Fruit fly (Drosophila melanogaster) whole organism, wandering third instar larva: ENCODE data around the gene CG3632.

Experiments used
- Abd-B ChIP-seq: fragments of >200 bp; optimal IDR thresholded peaks from 2 replicates; lab custom pipeline; 2017; ENCODE audit warnings: missing biosample characterization, missing genetic modification characterization
- CG32264 ChIP-seq: fragments of 200-800 bp; sonication (Bioruptor generic); optimal IDR thresholded peaks from 2 replicates; lab custom pipeline; 2016; ENCODE audit warnings: missing biosample characterization, missing genetic modification characterization
- CG9705 ChIP-seq: fragments of 200-800 bp; sonication (Bioruptor generic); optimal IDR thresholded peaks from 2 replicates; lab custom pipeline; 2018; ENCODE audit warnings: missing biosample characterization, mild to moderate bottlenecking, missing genetic modification characterization
- CrebA ChIP-seq: fragments of 200-800 bp; sonication (Bioruptor generic); optimal IDR thresholded peaks from 2 replicates; lab custom pipeline; 2016; ENCODE audit warnings: missing biosample characterization, mild to moderate bottlenecking, missing genetic modification characterization, borderline replicate concordance
- Dfd ChIP-seq: fragments of >200 bp; optimal IDR thresholded peaks from 2 replicates; lab custom pipeline; 2017; ENCODE audit warnings: missing biosample characterization, missing genetic modification characterization
- Dif ChIP-seq: fragments of 200-275, 200-300 bp; sonication (Bioruptor generic); optimal IDR thresholded peaks from 2 replicates; lab custom pipeline; 2018; ENCODE audit warnings: missing biosample characterization, missing genetic modification characterization; ENCODE audit not compliant: partially characterized antibody
- GATAd ChIP-seq: sonication (Bioruptor generic); optimal IDR thresholded peaks from 2 replicates; lab custom pipeline; 2016; ENCODE audit warnings: missing biosample characterization, missing genetic modification characterization
- HLH106 ChIP-seq: fragments of 200-800 bp; optimal IDR thresholded peaks from 3 replicates; lab custom pipeline; 2019; ENCODE audit warnings: missing biosample characterization, mild to moderate bottlenecking, missing genetic modification characterization, moderate library complexity
- Hnf4 ChIP-seq: fragments of 200-800 bp; sonication (Bioruptor generic); optimal IDR thresholded peaks from 2 replicates; lab custom pipeline; 2016; ENCODE audit warnings: missing biosample characterization, mild to moderate bottlenecking, missing genetic modification characterization
- Hr78 ChIP-seq: fragments of >200 bp; optimal IDR thresholded peaks from 2 replicates; lab custom pipeline; 2017; ENCODE audit warnings: missing biosample characterization, missing genetic modification characterization
- Hr83 ChIP-seq: fragments of 200-300 bp; sonication (Bioruptor generic); optimal IDR thresholded peaks from 2 replicates; lab custom pipeline; 2016; ENCODE audit warnings: missing biosample characterization, mild to moderate bottlenecking, missing genetic modification characterization, moderate library complexity; ENCODE audit not compliant: poor library complexity, severe bottlenecking
- Jra ChIP-seq: sonication (Bioruptor generic); optimal IDR thresholded peaks from 2 replicates; lab custom pipeline; 2016; ENCODE audit warnings: missing biosample characterization, missing genetic modification characterization
- Mio ChIP-seq: sonication (Bioruptor generic); optimal IDR thresholded peaks from 2 replicates; lab custom pipeline; 2016; ENCODE audit warnings: missing biosample characterization, missing genetic modification characterization
- Myc ChIP-seq: fragments of >200 bp; optimal IDR thresholded peaks from 2 replicates; lab custom pipeline; 2017
- N ChIP-seq: fragments of >200 bp; optimal IDR thresholded peaks from 2 replicates; lab custom pipeline; 2018; ENCODE audit warnings: missing biosample characterization, missing external identifiers, missing genetic modification characterization
- OdsH ChIP-seq: fragments of 200-800 bp; sonication (Bioruptor generic); optimal IDR thresholded peaks from 2 replicates; lab custom pipeline; 2016; ENCODE audit warnings: missing biosample characterization, mild to moderate bottlenecking, missing genetic modification characterization
- Rel ChIP-seq, 2 experiments: fragments of 200-800 bp; sonication (Bioruptor generic) in 1 of 2; optimal IDR thresholded peaks; 2 replicates in 1 of 2; 3 replicates in 1 of 2; lab custom pipeline; 2016 to 2019; ENCODE audit warnings: mild to moderate bottlenecking in 2 of 2, missing biosample characterization in 2 of 2, missing genetic modification characterization in 2 of 2, moderate library complexity in 1 of 2
- Sp1 ChIP-seq: fragments of 200-800 bp; sonication (Bioruptor generic); optimal IDR thresholded peaks from 3 replicates; lab custom pipeline; 2019; ENCODE audit warnings: missing biosample characterization, mild to moderate bottlenecking, missing genetic modification characterization, moderate library complexity
- Vsx2 ChIP-seq: fragments of 200-300, 225-300 bp; sonication (Bioruptor generic); optimal IDR thresholded peaks from 2 replicates; lab custom pipeline; 2018; ENCODE audit warnings: missing biosample characterization, missing genetic modification characterization; ENCODE audit not compliant: partially characterized antibody
- br ChIP-seq: fragments of 200-800 bp; sonication (Bioruptor generic); optimal IDR thresholded peaks from 2 replicates; lab custom pipeline; 2016; ENCODE audit warnings: missing biosample characterization, missing genetic modification characterization
- brk ChIP-seq: fragments of 200-800 bp; sonication (Bioruptor generic); optimal IDR thresholded peaks from 2 replicates; lab custom pipeline; 2016; ENCODE audit warnings: missing biosample characterization, mild to moderate bottlenecking, missing genetic modification characterization
- dl ChIP-seq, 2 experiments: fragments of 175-275, 200-275 bp in 1 of 2; fragments of 200-275 bp in 1 of 2; sonication (Bioruptor generic); optimal IDR thresholded peaks; lab custom pipeline; 2018; ENCODE audit warnings: mild to moderate bottlenecking in 2 of 2, missing biosample characterization in 2 of 2, missing genetic modification characterization in 2 of 2, moderate library complexity in 2 of 2; ENCODE audit not compliant: partially characterized antibody in 2 of 2, insufficient read depth in 1 of 2
- dmrt93B ChIP-seq: fragments of 200-800 bp; sonication (Bioruptor generic); optimal IDR thresholded peaks from 2 replicates; lab custom pipeline; 2018; ENCODE audit warnings: missing biosample characterization, mild to moderate bottlenecking, missing genetic modification characterization
- dsf ChIP-seq: sonication (Bioruptor generic); optimal IDR thresholded peaks from 2 replicates; lab custom pipeline; 2016; ENCODE audit warnings: missing biosample characterization, missing genetic modification characterization, borderline replicate concordance
- ey ChIP-seq: fragments of 200-800 bp; sonication (Bioruptor generic); optimal IDR thresholded peaks from 2 replicates; lab custom pipeline; 2016; ENCODE audit warnings: missing biosample characterization, missing genetic modification characterization
- foxo ChIP-seq, 2 experiments: fragments of 200-800 bp; sonication (Bioruptor generic); optimal IDR thresholded peaks; 2 replicates in 1 of 2; 3 replicates in 1 of 2; lab custom pipeline; 2016 to 2017; ENCODE audit warnings: missing biosample characterization in 2 of 2, missing genetic modification characterization in 2 of 2
- fru ChIP-seq: fragments of 200-800 bp; sonication (Bioruptor generic); optimal IDR thresholded peaks from 3 replicates; lab custom pipeline; 2016; ENCODE audit warnings: missing biosample characterization, mild to moderate bottlenecking, missing genetic modification characterization
- h ChIP-seq: fragments of 200-800 bp; sonication (Bioruptor generic); optimal IDR thresholded peaks from 3 replicates; lab custom pipeline; 2016; ENCODE audit warnings: missing biosample characterization, mild to moderate bottlenecking, missing genetic modification characterization
- jim ChIP-seq: fragments of 175-275, 200-325 bp; sonication (Bioruptor generic); optimal IDR thresholded peaks from 2 replicates; lab custom pipeline; 2016; ENCODE audit warnings: missing biosample characterization, mild to moderate bottlenecking, missing genetic modification characterization
- lola ChIP-seq: fragments of >200 bp; optimal IDR thresholded peaks from 2 replicates; lab custom pipeline; 2017; ENCODE audit warnings: missing biosample characterization, missing genetic modification characterization
- pan ChIP-seq: fragments of >200 bp; optimal IDR thresholded peaks from 2 replicates; lab custom pipeline; 2017
- psq ChIP-seq: fragments of 200-800 bp; sonication (Bioruptor generic); optimal IDR thresholded peaks from 3 replicates; lab custom pipeline; 2017; ENCODE audit warnings: missing biosample characterization, mild to moderate bottlenecking, missing genetic modification characterization, moderate library complexity
- rgr ChIP-seq: fragments of 200-800 bp; sonication (Bioruptor generic); optimal IDR thresholded peaks from 3 replicates; lab custom pipeline; 2016; ENCODE audit warnings: missing biosample characterization, mild to moderate bottlenecking, missing genetic modification characterization
- sage ChIP-seq: fragments of 200-800 bp; sonication (Bioruptor generic); optimal IDR thresholded peaks from 2 replicates; lab custom pipeline; 2016; ENCODE audit warnings: missing biosample characterization, mild to moderate bottlenecking, missing genetic modification characterization
- sv ChIP-seq: fragments of 200-800 bp; sonication (Bioruptor generic); optimal IDR thresholded peaks from 3 replicates; lab custom pipeline; 2016; ENCODE audit warnings: missing biosample characterization, missing genetic modification characterization
- tai ChIP-seq: sonication (Bioruptor generic); optimal IDR thresholded peaks from 2 replicates; lab custom pipeline; 2016; ENCODE audit warnings: missing biosample characterization, missing genetic modification characterization
- usp ChIP-seq: fragments of >200 bp; optimal IDR thresholded peaks from 2 replicates; lab custom pipeline; 2017; ENCODE audit warnings: missing biosample characterization, missing genetic modification characterization
- woc ChIP-seq: sonication (Bioruptor generic); optimal IDR thresholded peaks from 2 replicates; lab custom pipeline; 2016; ENCODE audit warnings: missing biosample characterization, mild to moderate bottlenecking, missing genetic modification characterization

The CG3632 gene

DNA sequence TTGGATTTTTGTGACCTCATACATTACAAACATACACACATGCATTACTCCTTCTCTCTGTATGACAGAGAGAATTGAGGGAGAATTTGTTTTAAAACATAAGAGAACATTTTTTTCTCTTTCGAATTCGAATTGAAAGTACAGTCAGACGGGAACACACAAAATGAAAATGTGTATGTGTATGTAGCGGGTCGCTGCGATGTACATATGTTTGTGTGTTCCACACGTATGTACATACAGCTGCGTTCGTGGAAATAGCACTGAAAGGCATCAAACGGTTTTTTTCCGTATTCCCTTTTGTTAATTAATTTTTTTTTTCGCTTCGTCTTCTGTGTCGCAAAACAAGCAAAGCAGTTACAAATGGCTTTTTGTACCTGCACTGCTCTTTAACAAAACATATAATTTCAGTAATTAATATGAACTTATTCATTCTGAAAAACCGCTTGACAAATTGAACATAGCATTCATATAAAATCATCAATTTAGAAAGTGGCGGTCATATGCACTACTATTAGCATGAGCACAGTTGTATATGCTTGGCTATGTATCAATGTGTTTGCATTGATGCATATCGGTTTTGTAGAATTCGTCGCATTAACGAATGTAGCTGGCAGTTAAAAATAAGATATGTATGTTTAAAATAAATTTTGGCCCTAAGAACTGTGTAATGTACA is 36.3 kb downstream of the CG3632 start (continued):
- TF ChIP-seq Jra (GFP tag; lab: Kevin White, UChicago) (peak; percentile 84), h (GFP tag; lab: Kevin White, UChicago) (peak; percentile 95), ey (GFP tag; lab: Kevin White, UChicago) (peak; percentile 96), jim (GFP tag; lab: Kevin White, UChicago) (no peak), Hnf4 (peak; percentile 77)

DNA sequence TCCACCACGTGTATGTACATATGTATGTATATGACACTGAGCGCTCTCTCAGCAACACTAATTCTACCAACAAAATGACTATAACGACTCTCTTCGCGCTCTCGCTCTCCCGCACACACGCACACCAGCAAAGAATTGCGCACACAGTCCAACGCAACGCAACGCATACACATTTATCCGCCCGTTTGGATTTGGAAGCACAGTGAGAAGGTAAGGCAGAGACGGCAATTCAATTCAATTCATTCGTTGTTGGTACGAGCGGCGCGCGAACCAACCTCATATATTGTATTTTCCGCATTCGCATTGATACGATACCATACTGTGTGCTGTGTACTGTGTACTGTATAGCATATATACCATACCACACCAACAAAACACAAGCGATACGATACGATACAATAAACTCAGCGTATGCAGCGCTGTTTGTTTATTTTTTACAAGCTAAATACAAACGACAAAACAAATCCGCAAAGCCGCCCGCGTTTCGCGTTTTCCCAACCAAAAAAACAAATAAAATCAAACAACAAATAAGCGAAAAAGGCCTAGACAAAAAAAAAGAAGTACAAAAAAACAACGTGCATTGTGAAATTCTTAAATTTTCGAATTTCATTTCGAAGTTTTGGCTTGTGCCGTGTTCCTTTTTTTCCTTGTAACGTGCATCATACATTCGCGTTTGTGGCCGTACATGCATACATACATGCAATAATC is 37.1 kb downstream of the CG3632 start, which contains the start of the genes CG9921 and Dsp1:
Gene CG9921, minus strand, starts transcription at position 167 of the 708 bp plus-strand sequence.
Gene Dsp1, plus strand, starts transcription at position 179 of the 708 bp plus-strand sequence.
- TF ChIP-seq Hr83 (GFP tag; lab: Kevin White, UChicago) (peak; percentile 61), sage (GFP tag; lab: Kevin White, UChicago) (peak; percentile 22), Myc (lab: Kevin White, UChicago) (no peak), fru (GFP tag; lab: Kevin White, UChicago) (peak; percentile 2), h (GFP tag; lab: Kevin White, UChicago) (no peak), OdsH (no peak), usp (GFP tag; lab: Kevin White, UChicago) (no peak), ey (GFP tag; lab: Kevin White, UChicago) (no peak), lola (GFP tag; lab: Kevin White, UChicago) (no peak), foxo (GFP tag; optimal IDR thresholded peaks at IDR 0.05; lab: Kevin White, UChicago) (no peak), dl (GFP tag; optimal IDR thresholded peaks at IDR 0.05; lab: Kevin White, UChicago; ENCODE audit: insufficient read depth in 1 of 2, partially characterized antibody in 2 of 2) (peak; percentile 76 to 83), psq (GFP tag; lab: Kevin White, UChicago) (no peak), Mio (GFP tag; lab: Kevin White, UChicago) (no peak), CG9705 (GFP tag; lab: Kevin White, UChicago) (no peak), CrebA (GFP tag; lab: Kevin White, UChicago) (no peak), woc (no peak), rgr (no peak), N (peak; percentile 62), Rel (GFP tag; optimal IDR thresholded peaks at IDR 0.05; lab: Kevin White, UChicago) (peak; percentile 57), Rel (tag; optimal IDR thresholded peaks at IDR 0.05; lab: Kevin White, UChicago) (peak; percentile 43), brk (GFP tag; lab: Kevin White, UChicago) (no peak), pan (lab: Kevin White, UChicago) (no peak), jim (GFP tag; lab: Kevin White, UChicago) (no peak), Sp1 (GFP tag; lab: Kevin White, UChicago) (no peak), CG32264 (GFP tag; lab: Kevin White, UChicago) (no peak), dmrt93B (no peak), Hr78 (no peak), GATAd (GFP tag; lab: Kevin White, UChicago) (no peak), Dif (peak; percentile 90), HLH106 (tag; lab: Kevin White, UChicago) (no peak), dsf (GFP tag; lab: Kevin White, UChicago) (no peak), Abd-B (no peak), Dfd (no peak), Vsx2 (GFP tag; lab: Kevin White, UChicago) (peak; percentile 63), Jra (GFP tag; lab: Kevin White, UChicago) (peak; percentile 0), br (GFP tag; lab: Kevin White, UChicago) (no peak), tai (GFP tag; lab: Kevin White, UChicago) (no peak), Hnf4 (peak; percentile 13), sv (GFP tag; lab: Kevin White, UChicago) (no peak)
